Fruit fly (Drosophila melanogaster) whole organism, embryonic: ENCODE data around the gene CG6225.

ENCODE experiments used
- Antp ChIP-seq: fragments of 200-800 bp; sonication (Bioruptor generic); optimal IDR thresholded peaks from 3 replicates; lab custom pipeline; 2016; ENCODE audit warnings: missing biosample characterization, missing genetic modification characterization
- Blimp-1 ChIP-seq: fragments of 200-800 bp; sonication (Bioruptor generic); optimal IDR thresholded peaks from 3 replicates; lab custom pipeline; 2018; ENCODE audit warnings: missing biosample characterization, missing genetic modification characterization, mild to moderate bottlenecking, moderate library complexity, missing genetic modification reagents
- CG11247 ChIP-seq: fragments of 200-800 bp; sonication (Bioruptor generic); IDR thresholded peaks from 2 replicates; pipeline ENCODE4 v1.3.6; 2022; ENCODE audit warnings: missing biosample characterization, missing genetic modification characterization
- CG12219 ChIP-seq: fragments of 200-800 bp; sonication (Bioruptor generic); optimal IDR thresholded peaks from 3 replicates; lab custom pipeline; 2018; ENCODE audit warnings: missing biosample characterization, mild to moderate bottlenecking, missing genetic modification characterization
- CG12391 ChIP-seq: fragments of 200-800 bp; sonication (Bioruptor generic); optimal IDR thresholded peaks from 3 replicates; lab custom pipeline; 2018; ENCODE audit warnings: missing biosample characterization, mild to moderate bottlenecking, missing genetic modification characterization, moderate library complexity
- CG12659 ChIP-seq: fragments of 200-800 bp; sonication (Bioruptor generic); optimal IDR thresholded peaks from 3 replicates; lab custom pipeline; 2017; ENCODE audit warnings: mild to moderate bottlenecking, missing biosample characterization, missing genetic modification reagents, missing genetic modification characterization
- CG13775 ChIP-seq: fragments of 200-800 bp; sonication (Bioruptor generic); optimal IDR thresholded peaks from 3 replicates; lab custom pipeline; 2017; ENCODE audit warnings: missing biosample characterization, mild to moderate bottlenecking, missing genetic modification characterization
- CG14050 ChIP-seq: fragments of 200-800 bp; sonication (Bioruptor generic); IDR thresholded peaks from 3 replicates; pipeline ENCODE4 v1.3.6; 2022; ENCODE audit warnings: missing biosample characterization, missing genetic modification characterization
- CG16863 ChIP-seq: fragments of 200-800 bp; sonication (Bioruptor generic); optimal IDR thresholded peaks from 3 replicates; lab custom pipeline; 2016; ENCODE audit warnings: missing biosample characterization, missing genetic modification characterization
- CG30403 ChIP-seq: fragments of 200-800 bp; sonication (Bioruptor generic); optimal IDR thresholded peaks from 3 replicates; lab custom pipeline; 2016; ENCODE audit warnings: missing biosample characterization, missing genetic modification characterization
- CG4854 ChIP-seq: fragments of 200-800 bp; sonication (Bioruptor generic); optimal IDR thresholded peaks from 2 replicates; lab custom pipeline; 2016; ENCODE audit warnings: missing biosample characterization, missing genetic modification characterization, inconsistent platforms
- CG6175 ChIP-seq: fragments of 200-800 bp; sonication (Bioruptor generic); IDR thresholded peaks from 3 replicates; pipeline ENCODE4 v1.3.6; 2022; ENCODE audit warnings: missing biosample characterization, missing genetic modification characterization
- CG7963 ChIP-seq: fragments of 200-800 bp; sonication (Bioruptor generic); IDR thresholded peaks from 3 replicates; pipeline ENCODE4 v1.3.6; 2022; ENCODE audit warnings: missing biosample characterization, missing genetic modification characterization; ENCODE audit not compliant: partially characterized antibody
- CG8089 ChIP-seq: fragments of 200-800 bp; sonication (Bioruptor generic); optimal IDR thresholded peaks from 3 replicates; lab custom pipeline; 2016; ENCODE audit warnings: missing biosample characterization, missing genetic modification characterization
- CG8924 ChIP-seq: fragments of 200-800 bp; optimal IDR thresholded peaks from 3 replicates; lab custom pipeline; 2019; ENCODE audit warnings: missing biosample characterization, mild to moderate bottlenecking, missing genetic modification characterization, moderate library complexity
- CG9215 ChIP-seq: fragments of 200-800 bp; sonication (Bioruptor generic); IDR thresholded peaks from 2 replicates; pipeline ENCODE4 v1.3.6; 2022; ENCODE audit warnings: missing biosample characterization, missing genetic modification characterization
- CG9437 ChIP-seq: fragments of 200-800 bp; sonication (Bioruptor generic); optimal IDR thresholded peaks from 2 replicates; lab custom pipeline; 2018; ENCODE audit warnings: missing biosample characterization, mild to moderate bottlenecking, missing genetic modification characterization
- CG9727 ChIP-seq: fragments of 200-800 bp; sonication (Bioruptor generic); optimal IDR thresholded peaks from 3 replicates; lab custom pipeline; 2017; ENCODE audit warnings: missing biosample characterization, mild to moderate bottlenecking, missing genetic modification characterization
- CHES-1-like ChIP-seq: fragments of 200-800 bp; sonication (Bioruptor generic); optimal IDR thresholded peaks from 2 replicates; lab custom pipeline; 2016; ENCODE audit warnings: missing biosample characterization, missing genetic modification characterization
- D ChIP-seq, 2 experiments: fragments of 200-800 bp in 1 of 2; fragments of >200 bp in 1 of 2; sonication (Bioruptor generic) in 1 of 2; optimal IDR thresholded peaks; 2 replicates in 1 of 2; 3 replicates in 1 of 2; lab custom pipeline; 2017; ENCODE audit warnings: mild to moderate bottlenecking in 1 of 2, missing biosample characterization in 1 of 2, missing genetic modification characterization in 1 of 2, missing genetic modification reagents in 1 of 2
- Dll ChIP-seq: fragments of 200-800 bp; sonication (Bioruptor generic); IDR thresholded peaks from 4 replicates; pipeline ENCODE4 v1.3.6; 2022; ENCODE audit warnings: missing biosample characterization, missing genetic modification characterization; ENCODE audit not compliant: partially characterized antibody
- Nf-YB ChIP-seq: fragments of 200-800 bp; sonication (Bioruptor generic); optimal IDR thresholded peaks from 3 replicates; lab custom pipeline; 2019; ENCODE audit warnings: missing biosample characterization, mild to moderate bottlenecking, missing genetic modification characterization, moderate library complexity
- Nf-YC ChIP-seq: fragments of 200-800 bp; optimal IDR thresholded peaks from 3 replicates; lab custom pipeline; 2019; ENCODE audit warnings: missing biosample characterization, mild to moderate bottlenecking, missing genetic modification characterization, moderate library complexity
- Optix ChIP-seq: fragments of 200-800 bp; sonication (Bioruptor generic); IDR thresholded peaks from 3 replicates; pipeline ENCODE4 v1.3.6; 2022; ENCODE audit warnings: missing biosample characterization, missing genetic modification characterization
- Poxn ChIP-seq: fragments of 200-800 bp; sonication (Bioruptor generic); IDR thresholded peaks from 2 replicates; pipeline ENCODE4 v1.3.6; 2022; ENCODE audit warnings: missing biosample characterization, missing genetic modification characterization
- Side ChIP-seq: fragments of 200-800 bp; sonication (Bioruptor generic); optimal IDR thresholded peaks from 2 replicates; lab custom pipeline; 2016; ENCODE audit warnings: missing biosample characterization, missing genetic modification characterization
- Sox100B ChIP-seq: fragments of 200-800 bp; sonication (Bioruptor generic); optimal IDR thresholded peaks from 3 replicates; lab custom pipeline; 2018; ENCODE audit warnings: missing biosample characterization, mild to moderate bottlenecking, missing genetic modification characterization
- ac ChIP-seq: fragments of 200-800 bp; sonication (Bioruptor generic); optimal IDR thresholded peaks from 3 replicates; lab custom pipeline; 2017; ENCODE audit warnings: missing biosample characterization, mild to moderate bottlenecking, missing genetic modification characterization
- bab2 ChIP-seq: fragments of 200-800 bp; sonication (Bioruptor generic); optimal IDR thresholded peaks from 2 replicates; lab custom pipeline; 2016; ENCODE audit warnings: missing biosample characterization, missing genetic modification characterization
- bcd ChIP-seq: fragments of 200-800 bp; sonication (Bioruptor generic); optimal IDR thresholded peaks from 2 replicates; lab custom pipeline; 2017; ENCODE audit warnings: missing biosample characterization, mild to moderate bottlenecking, missing genetic modification characterization
- bigmax ChIP-seq: fragments of 200-800 bp; sonication (Bioruptor generic); optimal IDR thresholded peaks from 2 replicates; lab custom pipeline; 2018; ENCODE audit warnings: missing biosample characterization, mild to moderate bottlenecking, missing genetic modification characterization
- cad ChIP-seq: fragments of >200 bp; optimal IDR thresholded peaks from 2 replicates; lab custom pipeline; 2017; ENCODE audit warnings: missing biosample characterization, missing genetic modification characterization
- cato ChIP-seq: fragments of 200-800 bp; sonication (Bioruptor generic); optimal IDR thresholded peaks from 2 replicates; lab custom pipeline; 2016; ENCODE audit warnings: missing biosample characterization, missing genetic modification characterization, borderline replicate concordance
- cwo ChIP-seq: fragments of 200-800 bp; sonication (Bioruptor generic); optimal IDR thresholded peaks from 3 replicates; lab custom pipeline; 2017; ENCODE audit warnings: missing biosample characterization, missing genetic modification characterization, mild to moderate bottlenecking, moderate library complexity, missing genetic modification reagents
- esg ChIP-seq: fragments of 200-800 bp; sonication (Bioruptor generic); conservative IDR thresholded peaks from 2 replicates; pipeline ENCODE4 v1.3.6; 2022; ENCODE audit warnings: missing biosample characterization, missing genetic modification characterization
- gt ChIP-seq: fragments of 200-800 bp; sonication (Bioruptor generic); IDR thresholded peaks from 2 replicates; pipeline ENCODE4 v1.3.6; 2022; ENCODE audit warnings: missing biosample characterization, missing genetic modification characterization
- ham ChIP-seq: fragments of 200-800 bp; sonication (Bioruptor generic); IDR thresholded peaks from 2 replicates; pipeline ENCODE4 v1.3.6; 2022; ENCODE audit warnings: missing biosample characterization, missing genetic modification characterization
- her ChIP-seq: fragments of 200-800 bp; sonication (Bioruptor generic); optimal IDR thresholded peaks from 2 replicates; lab custom pipeline; 2016; ENCODE audit warnings: missing biosample characterization, missing genetic modification characterization
- hkb ChIP-seq, 2 experiments: fragments of 200-800 bp in 1 of 2; fragments of >200 bp in 1 of 2; sonication (Bioruptor generic) in 1 of 2; IDR thresholded peaks in 1 of 2; optimal IDR thresholded peaks in 1 of 2; 2 replicates each; pipeline versions ENCODE4 v1.3.6 to Lab custom; 2017 to 2022; ENCODE audit warnings: missing biosample characterization in 1 of 2, missing genetic modification characterization in 1 of 2
- jumu ChIP-seq: fragments of 200-800 bp; sonication (Bioruptor generic); optimal IDR thresholded peaks from 3 replicates; lab custom pipeline; 2016; ENCODE audit warnings: missing biosample characterization, missing genetic modification characterization
- kah ChIP-seq: fragments of 200-800 bp; sonication (Bioruptor generic); optimal IDR thresholded peaks from 2 replicates; lab custom pipeline; 2018; ENCODE audit warnings: missing biosample characterization, mild to moderate bottlenecking, missing genetic modification characterization
- lola ChIP-seq, 3 experiments: fragments of >200 bp in 2 of 3; fragments of 200-800 bp in 1 of 3; sonication (Bioruptor generic) in 1 of 3; optimal IDR thresholded peaks; 2 replicates each; lab custom pipeline; 2017 to 2019; ENCODE audit warnings: missing biosample characterization in 3 of 3, missing genetic modification characterization in 3 of 3, mild to moderate bottlenecking in 1 of 3, moderate library complexity in 1 of 3
- nau ChIP-seq: fragments of 200-800 bp; sonication (Bioruptor generic); optimal IDR thresholded peaks from 3 replicates; lab custom pipeline; 2017; ENCODE audit warnings: missing biosample characterization, mild to moderate bottlenecking, missing genetic modification characterization, missing genetic modification reagents
- nmo ChIP-seq: fragments of 200-800 bp; sonication (Bioruptor generic); optimal IDR thresholded peaks from 2 replicates; lab custom pipeline; 2018; ENCODE audit warnings: missing biosample characterization, mild to moderate bottlenecking, missing genetic modification characterization, moderate library complexity
- pros ChIP-seq: fragments of 200-800 bp; sonication (Bioruptor generic); optimal IDR thresholded peaks from 3 replicates; lab custom pipeline; 2019; ENCODE audit warnings: missing biosample characterization, mild to moderate bottlenecking, missing genetic modification characterization, moderate library complexity
- psq ChIP-seq: fragments of 200-800 bp; sonication (Bioruptor generic); optimal IDR thresholded peaks from 2 replicates; lab custom pipeline; 2017; ENCODE audit warnings: missing biosample characterization, missing genetic modification characterization
- rib ChIP-seq: fragments of 200-800 bp; sonication (Bioruptor generic); IDR thresholded peaks from 2 replicates; pipeline ENCODE4 v1.3.6; 2022; ENCODE audit warnings: missing biosample characterization, missing genetic modification characterization
- sug ChIP-seq: fragments of 200-800 bp; optimal IDR thresholded peaks from 2 replicates; lab custom pipeline; 2019; ENCODE audit warnings: missing biosample characterization, mild to moderate bottlenecking, missing genetic modification characterization, moderate library complexity
- wek ChIP-seq: fragments of 200-800 bp; sonication (Bioruptor generic); optimal IDR thresholded peaks from 3 replicates; lab custom pipeline; 2018; ENCODE audit warnings: missing biosample characterization, mild to moderate bottlenecking, missing genetic modification characterization, moderate library complexity

CG6225 gene

dm6 chr3R:12627691-12628148, 26.7 kb upstream of the CG6225 start, which contains the start of the genes Vha55 and Snx3 (continued):
- TF ChIP-seq esg (GFP tag; lab: Robert Waterston, UW) (no peak), CG4854 (GFP tag; lab: Kevin White, UChicago) (peak; percentile 38), hkb (optimal IDR thresholded peaks at IDR 0.05; lab: Kevin White, UChicago) (peak; percentile 69), hkb (GFP tag; IDR thresholded peaks at IDR 0.05; lab: Robert Waterston, UW) (no peak), CG9215 (no peak), CG11247 (GFP tag; lab: Robert Waterston, UW) (no peak), CG12391 (peak; percentile 68), wek (GFP tag; lab: Kevin White, UChicago) (no peak), CG12219 (GFP tag; lab: Kevin White, UChicago) (no peak), bigmax (GFP tag; lab: Kevin White, UChicago) (peak; percentile 57), CG12659 (GFP tag; lab: Kevin White, UChicago) (peak; percentile 95), Nf-YC (tag; lab: Kevin White, UChicago) (peak; percentile 62), CG8924 (tag; lab: Kevin White, UChicago) (peak; percentile 43), CG7963 (GFP tag; lab: Robert Waterston, UW) (no peak), nmo (GFP tag; lab: Kevin White, UChicago) (peak; percentile 81), cato (GFP tag; lab: Kevin White, UChicago) (peak; percentile 60), CG13775 (peak; percentile 35), kah (GFP tag; lab: Kevin White, UChicago) (no peak), ac (GFP tag; lab: Kevin White, UChicago) (no peak), Sox100B (GFP tag; lab: Kevin White, UChicago) (no peak), cwo (peak; percentile 96), Poxn (GFP tag; lab: Robert Waterston, UW) (no peak), CG14050 (GFP tag; lab: Robert Waterston, UW) (no peak), CG30403 (GFP tag; lab: Kevin White, UChicago) (peak; percentile 80), CG9437 (GFP tag; lab: Kevin White, UChicago) (no peak), Side (peak; percentile 72), Dll (GFP tag; lab: Robert Waterston, UW) (no peak), bab2 (GFP tag; lab: Kevin White, UChicago) (peak; percentile 85), cad (GFP tag; lab: Kevin White, UChicago) (no peak), sug (tag; lab: Kevin White, UChicago) (peak; percentile 82), rib (GFP tag; lab: Robert Waterston, UW) (no peak), gt (GFP tag; lab: Robert Waterston, UW) (no peak), Antp (peak; percentile 89), Nf-YB (GFP tag; lab: Kevin White, UChicago) (peak; percentile 48), nau (GFP tag; lab: Kevin White, UChicago) (no peak), Optix (GFP tag; lab: Robert Waterston, UW) (no peak), lola (GFP tag; optimal IDR thresholded peaks at IDR 0.05; lab: Kevin White, UChicago) (no peak), CG8089 (GFP tag; lab: Kevin White, UChicago) (peak; percentile 51), CG6175 (no peak), pros (GFP tag; lab: Kevin White, UChicago) (no peak), jumu (GFP tag; lab: Kevin White, UChicago) (peak; percentile 91), bcd (peak; percentile 73), CG9727 (GFP tag; lab: Kevin White, UChicago) (no peak), D (optimal IDR thresholded peaks at IDR 0.05; lab: Kevin White, UChicago) (no peak), D (GFP tag; optimal IDR thresholded peaks at IDR 0.05; lab: Kevin White, UChicago) (no peak), CHES-1-like (GFP tag; lab: Kevin White, UChicago) (peak; percentile 88), her (GFP tag; lab: Kevin White, UChicago) (peak; percentile 89), psq (GFP tag; lab: Kevin White, UChicago) (peak; percentile 60), Blimp-1 (GFP tag; lab: Kevin White, UChicago) (peak; percentile 59), CG16863 (peak; percentile 42), ham (GFP tag; lab: Robert Waterston, UW) (no peak)
